Worm (Caenorhabditis elegans): ENCODE data around the gene madd-2.
A peak's percentile ranks its signal among the peaks of the same experiment; 100 is the strongest.

The madd-2 gene

ce11 chrV:1266540-1266939, 31.3 kb upstream of the madd-2 start:
- TF ChIP-seq alr-1 (tag; optimal IDR thresholded peaks at IDR 0.05) = no peak
- no peak for TF ChIP-seq lin-13 (GFP tag; optimal IDR thresholded peaks at IDR 0.05)
- no peak for TF ChIP-seq lsy-2 (tag; optimal IDR thresholded peaks at IDR 0.05)
- TF ChIP-seq unc-55 (GFP tag; optimal IDR thresholded peaks at IDR 0.05) = no peak
- no peak for TF ChIP-seq F13H6.1 (tag; optimal IDR thresholded peaks at IDR 0.05)

- no peak for TF ChIP-seq ztf-11 (tag; optimal IDR thresholded peaks at IDR 0.05)
- TF ChIP-seq blmp-1 (tag; optimal IDR thresholded peaks at IDR 0.05; ENCODE audit: insufficient read depth) = no peak
- peak; percentile 55 for TF ChIP-seq lin-11 (tag; optimal IDR thresholded peaks at IDR 0.05)
- peak; percentile 50 for TF ChIP-seq gmeb-1 (tag; optimal IDR thresholded peaks at IDR 0.05)
- TF ChIP-seq unc-39 (tag; optimal IDR thresholded peaks at IDR 0.05) = no peak
- TF ChIP-seq fos-1 (tag; optimal IDR thresholded peaks at IDR 0.05) = peak; percentile 57
- peak; percentile 18 for TF ChIP-seq snpc-4 (tag; optimal IDR thresholded peaks at IDR 0.05)
- peak; percentile 83 for TF ChIP-seq C34F6.9 (tag; optimal IDR thresholded peaks at IDR 0.05)
- TF ChIP-seq sma-3 (GFP tag; optimal IDR thresholded peaks at IDR 0.05) = peak; percentile 39
- TF ChIP-seq sma-9 (GFP tag; optimal IDR thresholded peaks at IDR 0.05) = peak; percentile 18
- TF ChIP-seq sma-9 (tag; optimal IDR thresholded peaks at IDR 0.05) = no peak
- TF ChIP-seq crh-2 (tag; optimal IDR thresholded peaks at IDR 0.05) = peak; percentile 98
- TF ChIP-seq lsy-2 (tag; optimal IDR thresholded peaks at IDR 0.05) = peak in 1 of 2 experiments; percentile 65
- peak; percentile 4 for TF ChIP-seq F13H6.1 (tag; optimal IDR thresholded peaks at IDR 0.05)
- no peak for TF ChIP-seq dmd-4 (tag; optimal IDR thresholded peaks at IDR 0.05)
- TF ChIP-seq nhr-21 (tag; optimal IDR thresholded peaks at IDR 0.05) = no peak
- peak; percentile 75 for TF ChIP-seq unc-55 (GFP tag; optimal IDR thresholded peaks at IDR 0.05)
- peak; percentile 27 for TF ChIP-seq nhr-25 (tag; optimal IDR thresholded peaks at IDR 0.05)
- no peak for TF ChIP-seq egl-27 (tag; optimal IDR thresholded peaks at IDR 0.05)
- TF ChIP-seq lin-39 (tag; optimal IDR thresholded peaks at IDR 0.05) = no peak
- TF ChIP-seq ama-1 (optimal IDR thresholded peaks at IDR 0.05) = peak; percentile 1
- TF ChIP-seq sem-4 (tag; optimal IDR thresholded peaks at IDR 0.05) = peak; percentile 36
- TF ChIP-seq lin-13 (GFP tag; optimal IDR thresholded peaks at IDR 0.05) = peak; percentile 64
- TF ChIP-seq alr-1 (tag; optimal IDR thresholded peaks at IDR 0.05) = no peak
- TF ChIP-seq mbf-1 (tag; optimal IDR thresholded peaks at IDR 0.05) = no peak
- peak; percentile 31 for TF ChIP-seq nhr-129 (tag; optimal IDR thresholded peaks at IDR 0.05)
- no peak for TF ChIP-seq nhr-23 (tag; optimal IDR thresholded peaks at IDR 0.05)
- TF ChIP-seq nhr-12 (tag; optimal IDR thresholded peaks at IDR 0.05) = no peak
Measured at ce11 chrV:1263939-1264823, 28.9 kb upstream of the madd-2 start, which contains the start of the genes rab-1 and C39F7.5. rab-1 (minus strand) TSS chrV:1263989. C39F7.5 (plus strand) TSS chrV:1264773.

- TF ChIP-seq ama-1 (optimal IDR thresholded peaks at IDR 0.05) = peak; percentile 62
- TF ChIP-seq nhr-25 (tag; optimal IDR thresholded peaks at IDR 0.05) = no peak
Measured at ce11 chrV:1263078-1263732, 27.9 kb upstream of the madd-2 start.

- peak; percentile 20 for TF ChIP-seq nhr-129 (tag; optimal IDR thresholded peaks at IDR 0.05)
- TF ChIP-seq nhr-23 (tag; optimal IDR thresholded peaks at IDR 0.05) = no peak
- peak; percentile 67 for TF ChIP-seq ama-1 (optimal IDR thresholded peaks at IDR 0.05)
- TF ChIP-seq skn-1 (tag; optimal IDR thresholded peaks at IDR 0.05) = no peak
- no peak for TF ChIP-seq lsy-2 (tag; optimal IDR thresholded peaks at IDR 0.05)
Measured at ce11 chrV:1262036-1262435, 26.8 kb upstream of the madd-2 start.

- TF ChIP-seq nhr-129 (tag; optimal IDR thresholded peaks at IDR 0.05) (no peak), nhr-6 (tag; optimal IDR thresholded peaks at IDR 0.05) (no peak), nhr-11 (tag; optimal IDR thresholded peaks at IDR 0.05) (no peak), ZK546.5 (tag; optimal IDR thresholded peaks at IDR 0.05) (no peak), dmd-4 (tag; optimal IDR thresholded peaks at IDR 0.05) (no peak), gmeb-1 (tag; optimal IDR thresholded peaks at IDR 0.05) (no peak)
Measured at ce11 chrV:1260042-1260441, 24.8 kb upstream of the madd-2 start, which contains the start of gene C39F7.1. C39F7.1 (plus strand) TSS chrV:1260342.

Data from whole organism, L2 larva.